Fruit fly (Drosophila melanogaster) whole organism, prepupa: Measurements from ENCODE around the gene CG6928.

ENCODE experiments used
- Blimp-1 ChIP-seq: fragments of 200-800 bp; sonication (Bioruptor generic); optimal IDR thresholded peaks from 3 replicates; lab custom pipeline; 2017; ENCODE audit warnings: missing biosample characterization, missing genetic modification characterization, mild to moderate bottlenecking, moderate library complexity, missing genetic modification reagents
- CG6163 ChIP-seq: fragments of 200-800 bp; sonication (Bioruptor generic); IDR thresholded peaks from 3 replicates; pipeline ENCODE4 v1.3.6; 2022; ENCODE audit warnings: missing biosample characterization, missing genetic modification characterization
- cyc ChIP-seq: fragments of 200-800 bp; sonication (Bioruptor generic); optimal IDR thresholded peaks from 3 replicates; lab custom pipeline; 2016; ENCODE audit warnings: missing biosample characterization, missing genetic modification characterization
- eg ChIP-seq: fragments of 200-800 bp; sonication (Bioruptor generic); IDR thresholded peaks from 3 replicates; pipeline ENCODE4 v1.3.6; 2022; ENCODE audit warnings: missing biosample characterization, missing genetic modification characterization

DNA sequence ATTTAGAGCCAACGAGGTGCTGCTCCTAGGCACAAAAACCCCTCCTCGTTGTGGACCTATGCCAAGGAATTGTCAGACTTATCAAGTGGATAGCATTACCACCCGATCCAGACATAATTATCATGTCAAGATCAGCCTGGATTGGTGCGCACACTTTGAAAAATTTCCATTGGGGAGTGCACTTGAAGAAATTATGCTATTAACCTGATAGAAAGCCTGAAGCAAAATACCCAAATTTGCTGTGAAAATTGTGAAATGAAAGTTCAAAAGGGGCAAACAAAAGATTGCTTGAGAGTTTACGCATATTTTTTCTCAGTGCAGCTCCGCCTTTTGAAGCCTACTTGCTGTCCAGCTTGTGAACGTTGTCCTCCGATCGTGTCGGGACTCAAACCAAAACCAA, 10.7 kb downstream of the CG6928 start:
- 0 out of 3 replicates have a peak, but pooled peaks have one; percentile 15 for TF ChIP-seq eg
- TF ChIP-seq CG6163 (GFP tag; lab: Robert Waterston, UW) = peak; percentile 28; the same call in 1 of the 3 replicates
- TF ChIP-seq Blimp-1 (GFP tag; lab: Kevin White, UChicago) = no peak
- TF ChIP-seq cyc (GFP tag; lab: Kevin White, UChicago) = peak; percentile 13
